Worm (Caenorhabditis elegans): Measurements from ENCODE around the gene lin-12.

Gene lin-12

ce11 chrIII:9051119-9051597 is 20.1 kb downstream of the lin-12 start:
- TF ChIP-seq nhr-6 (tag; optimal IDR thresholded peaks at IDR 0.05), result peak; percentile 68
- no peak for TF ChIP-seq blmp-1 (tag; optimal IDR thresholded peaks at IDR 0.05; ENCODE audit: insufficient read depth)
- no peak for TF ChIP-seq aly-2 (tag; optimal IDR thresholded peaks at IDR 0.05)
- no peak for TF ChIP-seq ZK546.5 (tag; optimal IDR thresholded peaks at IDR 0.05)
- TF ChIP-seq F13H6.1 (tag; optimal IDR thresholded peaks at IDR 0.05), result peak; percentile 50
- TF ChIP-seq sma-9 (GFP tag; optimal IDR thresholded peaks at IDR 0.05), result peak; percentile 65
- TF ChIP-seq sma-9 (tag; optimal IDR thresholded peaks at IDR 0.05), result no peak
- peak; percentile 59 for TF ChIP-seq nhr-11 (tag; optimal IDR thresholded peaks at IDR 0.05)
- peak; percentile 57 for TF ChIP-seq nhr-21 (tag; optimal IDR thresholded peaks at IDR 0.05)
- TF ChIP-seq gmeb-1 (tag; optimal IDR thresholded peaks at IDR 0.05), result peak; percentile 71
- TF ChIP-seq snpc-4 (tag; optimal IDR thresholded peaks at IDR 0.05), result peak; percentile 43
- TF ChIP-seq crh-2 (tag; optimal IDR thresholded peaks at IDR 0.05), result peak; percentile 90
- no peak for TF ChIP-seq ztf-11 (tag; optimal IDR thresholded peaks at IDR 0.05)
- peak; percentile 59 for TF ChIP-seq Y55F3AM.14 (GFP tag; optimal IDR thresholded peaks at IDR 0.05)
- peak in 1 of 2 experiments; percentile 90 for TF ChIP-seq lsy-2 (tag; optimal IDR thresholded peaks at IDR 0.05)
- TF ChIP-seq ztf-4 (tag; optimal IDR thresholded peaks at IDR 0.05), result peak; percentile 98
- TF ChIP-seq R02D3.7 (tag; optimal IDR thresholded peaks at IDR 0.05), result no peak
- TF ChIP-seq fos-1 (tag; optimal IDR thresholded peaks at IDR 0.05), result peak; percentile 51
- peak; percentile 96 for TF ChIP-seq nhr-129 (tag; optimal IDR thresholded peaks at IDR 0.05)
- TF ChIP-seq sem-4 (tag; optimal IDR thresholded peaks at IDR 0.05), result peak; percentile 80
- TF ChIP-seq ama-1 (optimal IDR thresholded peaks at IDR 0.05), result peak; percentile 99
- TF ChIP-seq mab-5 (tag; optimal IDR thresholded peaks at IDR 0.05), result no peak
- TF ChIP-seq ztf-1 (GFP tag; conservative IDR thresholded peaks at IDR 0.05), result no peak
- peak; percentile 73 for TF ChIP-seq sma-3 (GFP tag; optimal IDR thresholded peaks at IDR 0.05)
- TF ChIP-seq mbf-1 (tag; optimal IDR thresholded peaks at IDR 0.05), result no peak
- no peak for TF ChIP-seq ceh-16 (tag; optimal IDR thresholded peaks at IDR 0.05)
- peak; percentile 13 for TF ChIP-seq nhr-10 (tag; optimal IDR thresholded peaks at IDR 0.05)
- no peak for TF ChIP-seq lin-39 (tag; optimal IDR thresholded peaks at IDR 0.05)
- no peak for TF ChIP-seq alr-1 (tag; optimal IDR thresholded peaks at IDR 0.05)
- TF ChIP-seq ceh-82 (tag; optimal IDR thresholded peaks at IDR 0.05), result no peak
- TF ChIP-seq nhr-237 (tag; optimal IDR thresholded peaks at IDR 0.05), result no peak
- TF ChIP-seq elt-1 (tag; optimal IDR thresholded peaks at IDR 0.05), result no peak
- TF ChIP-seq dmd-4 (tag; optimal IDR thresholded peaks at IDR 0.05), result no peak
- TF ChIP-seq unc-55 (GFP tag; optimal IDR thresholded peaks at IDR 0.05), result peak; percentile 60
- no peak for TF ChIP-seq elt-3 (tag; optimal IDR thresholded peaks at IDR 0.05)
- TF ChIP-seq nhr-77 (tag; optimal IDR thresholded peaks at IDR 0.05), result no peak
- TF ChIP-seq nhr-23 (tag; optimal IDR thresholded peaks at IDR 0.05), result no peak
- TF ChIP-seq nhr-12 (tag; optimal IDR thresholded peaks at IDR 0.05), result peak; percentile 58
- no peak for TF ChIP-seq unc-39 (tag; optimal IDR thresholded peaks at IDR 0.05)
- TF ChIP-seq peb-1 (tag; optimal IDR thresholded peaks at IDR 0.05), result no peak
- TF ChIP-seq mdl-1 (tag; optimal IDR thresholded peaks at IDR 0.05), result no peak
- peak; percentile 31 for TF ChIP-seq zag-1 (tag; optimal IDR thresholded peaks at IDR 0.05)
- peak; percentile 74 for TF ChIP-seq skn-1 (tag; optimal IDR thresholded peaks at IDR 0.05)
- no peak for TF ChIP-seq egl-27 (tag; optimal IDR thresholded peaks at IDR 0.05)
- TF ChIP-seq C34F6.9 (tag; optimal IDR thresholded peaks at IDR 0.05), result peak; percentile 95
- peak; percentile 53 for TF ChIP-seq nhr-25 (tag; optimal IDR thresholded peaks at IDR 0.05)
- TF ChIP-seq lin-13 (GFP tag; optimal IDR thresholded peaks at IDR 0.05), result peak; percentile 85
- peak; percentile 0 for TF ChIP-seq unc-62 (GFP tag; optimal IDR thresholded peaks at IDR 0.05)
- no peak for TF ChIP-seq lin-11 (tag; optimal IDR thresholded peaks at IDR 0.05)
